Fruit fly (Drosophila melanogaster): Measurements from ENCODE around the gene nAChRalpha6.

Gene nAChRalpha6

DNA sequence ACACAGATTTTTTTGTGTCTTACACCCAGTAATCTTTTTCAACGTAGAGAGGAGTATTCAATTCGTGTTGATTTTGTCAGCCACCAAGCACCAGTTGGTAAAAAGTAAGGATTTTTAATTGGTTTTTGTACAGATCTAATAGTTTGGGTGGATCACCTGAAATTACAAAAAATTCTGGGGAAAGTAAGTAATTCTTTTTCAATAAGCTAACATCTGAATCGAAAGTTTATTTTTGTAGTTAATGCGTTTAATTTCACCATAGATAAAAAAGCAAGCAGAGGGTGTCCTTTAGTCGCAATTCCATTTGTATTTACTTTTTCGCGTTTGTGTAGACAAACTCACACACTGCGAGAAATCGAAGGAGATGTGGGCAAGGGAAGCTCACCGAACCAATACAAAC, 131.2 kb downstream of the nAChRalpha6 start:
- TF ChIP-seq cic (GFP tag; optimal IDR thresholded peaks at IDR 0.05) (no peak), tj (GFP tag; optimal IDR thresholded peaks at IDR 0.05) (no peak), cnc (optimal IDR thresholded peaks at IDR 0.05) (no peak), bab1 (GFP tag; optimal IDR thresholded peaks at IDR 0.05) (no peak), Crg-1 (GFP tag; optimal IDR thresholded peaks at IDR 0.05) (no peak), CG7101 (tag; optimal IDR thresholded peaks at IDR 0.05) (no peak), CG14711 (tag; optimal IDR thresholded peaks at IDR 0.05) (no peak), CG12768 (GFP tag; optimal IDR thresholded peaks at IDR 0.05) (peak; percentile 50), CG11617 (GFP tag; optimal IDR thresholded peaks at IDR 0.05) (no peak), Clk (GFP tag; optimal IDR thresholded peaks at IDR 0.05) (no peak), CG5204 (GFP tag; optimal IDR thresholded peaks at IDR 0.05) (peak; percentile 56), ovo (GFP tag; optimal IDR thresholded peaks at IDR 0.05) (no peak), toe (GFP tag; optimal IDR thresholded peaks at IDR 0.05) (no peak), CG33017 (tag; optimal IDR thresholded peaks at IDR 0.05) (no peak), kay (GFP tag; ENCODE audit: borderline replicate concordance) (no peak), CG7045 (GFP tag; optimal IDR thresholded peaks at IDR 0.05) (peak; percentile 63), pad (GFP tag; optimal IDR thresholded peaks at IDR 0.05) (no peak), Mnt (GFP tag; optimal IDR thresholded peaks at IDR 0.05) (no peak), Hr96 (GFP tag; optimal IDR thresholded peaks at IDR 0.05) (peak; percentile 32), CG1620 (GFP tag; optimal IDR thresholded peaks at IDR 0.05) (no peak)

DNA sequence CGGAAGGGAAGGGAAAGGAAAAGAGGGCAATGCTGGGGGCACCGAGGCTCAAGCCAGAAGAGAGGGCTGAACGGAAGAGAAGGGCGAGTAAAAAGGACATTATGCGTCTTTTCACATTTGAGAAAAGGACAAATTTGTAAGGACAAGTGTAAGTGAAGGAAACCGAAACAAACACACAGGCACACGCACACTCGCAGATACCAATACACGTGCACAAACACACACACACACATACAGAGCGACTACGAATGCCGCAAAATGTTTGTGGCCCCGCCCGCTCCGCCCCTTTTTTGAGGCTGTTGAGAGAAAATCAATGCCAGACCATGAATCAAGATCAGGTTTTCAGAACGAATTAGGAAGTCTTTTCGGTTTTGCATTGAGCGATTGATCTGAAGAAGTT, 132.7 kb downstream of the nAChRalpha6 start:
- TF ChIP-seq kay (GFP tag; ENCODE audit: borderline replicate concordance), result no peak
- no peak for TF ChIP-seq CG5204 (GFP tag; optimal IDR thresholded peaks at IDR 0.05)
- TF ChIP-seq Clk (GFP tag; optimal IDR thresholded peaks at IDR 0.05), result no peak
- no peak for TF ChIP-seq Hr96 (GFP tag; optimal IDR thresholded peaks at IDR 0.05)
- TF ChIP-seq Crg-1 (GFP tag; optimal IDR thresholded peaks at IDR 0.05), result no peak

DNA sequence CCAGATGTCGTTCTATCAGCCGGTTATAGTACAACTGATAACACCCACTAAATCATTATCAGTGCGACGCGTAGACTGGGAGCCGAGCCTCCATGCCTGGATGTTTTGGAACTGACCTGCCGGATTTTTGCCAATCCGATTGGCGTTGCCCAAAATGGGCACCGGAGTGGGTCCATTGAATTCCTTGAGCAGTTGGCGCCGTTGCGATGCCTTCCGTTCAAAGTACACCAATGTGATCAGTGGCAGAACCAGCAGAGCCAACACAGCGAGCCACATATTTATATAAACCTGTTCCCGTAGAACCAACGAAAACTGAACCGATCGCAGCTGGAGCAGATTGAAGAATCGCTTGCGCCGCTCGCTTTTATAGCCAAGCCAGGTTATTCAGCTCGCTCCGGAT, 136.3 kb downstream of the nAChRalpha6 start, which contains the start of gene Cyp4e3:
Cyp4e3 (minus strand) TSS at position 327 of the 400 bp plus-strand sequence.
- TF ChIP-seq CG7045 (GFP tag; optimal IDR thresholded peaks at IDR 0.05), result no peak
- TF ChIP-seq CG12768 (GFP tag; optimal IDR thresholded peaks at IDR 0.05), result no peak
- TF ChIP-seq toe (GFP tag; optimal IDR thresholded peaks at IDR 0.05), result no peak
- TF ChIP-seq Crg-1 (GFP tag; optimal IDR thresholded peaks at IDR 0.05), result no peak
- TF ChIP-seq cnc (optimal IDR thresholded peaks at IDR 0.05), result no peak
- no peak for TF ChIP-seq CG11617 (GFP tag; optimal IDR thresholded peaks at IDR 0.05)
- TF ChIP-seq kay (GFP tag; ENCODE audit: borderline replicate concordance), result no peak
- no peak for TF ChIP-seq CG1620 (GFP tag; optimal IDR thresholded peaks at IDR 0.05)
- no peak for TF ChIP-seq tj (GFP tag; optimal IDR thresholded peaks at IDR 0.05)
- TF ChIP-seq ovo (GFP tag; optimal IDR thresholded peaks at IDR 0.05), result no peak
- TF ChIP-seq Hr96 (GFP tag; optimal IDR thresholded peaks at IDR 0.05), result no peak

DNA sequence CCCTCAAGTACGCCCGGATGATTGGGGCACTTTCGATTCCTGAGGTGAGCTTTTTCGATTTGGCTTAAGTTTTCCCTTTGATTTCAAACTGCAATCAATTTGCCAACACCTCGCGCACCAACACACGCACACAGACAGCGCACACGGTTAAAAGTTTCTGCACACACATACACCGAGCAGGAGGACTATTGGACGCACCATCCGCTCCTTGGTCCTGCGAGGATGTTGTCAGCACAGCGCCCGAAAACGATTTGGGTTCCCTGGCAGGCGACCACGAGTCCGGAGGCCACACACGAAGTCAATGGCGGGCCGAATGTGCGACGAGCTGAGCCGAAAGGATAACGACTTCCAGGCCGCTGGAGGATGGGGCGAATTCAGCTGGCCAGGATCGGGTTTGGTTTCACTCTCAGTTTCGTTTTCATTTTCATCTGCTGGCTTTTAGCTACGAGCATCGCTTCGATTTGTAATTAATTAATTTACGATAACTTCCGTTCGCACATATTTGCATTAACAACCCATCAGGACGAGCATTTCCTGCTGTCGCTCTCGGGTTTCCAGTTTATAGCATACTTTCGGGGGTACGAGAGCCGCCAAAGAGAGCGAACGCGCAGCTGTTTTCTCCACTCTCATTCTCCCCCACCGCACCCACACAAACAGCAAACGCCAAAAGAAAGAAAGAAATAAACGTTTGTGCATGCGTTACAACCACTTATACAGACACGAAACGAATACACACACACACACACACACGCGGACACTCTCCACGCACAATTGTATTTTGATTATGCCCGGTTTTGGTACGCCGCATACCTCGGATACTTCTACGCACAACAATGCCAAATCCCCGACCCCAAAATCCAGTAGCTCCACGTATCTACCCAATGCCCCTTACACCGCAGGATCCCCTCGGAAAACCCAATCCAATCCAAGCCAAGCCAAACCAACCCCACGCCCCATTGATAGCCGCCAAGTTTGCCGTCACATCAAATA, 139.5 kb downstream of the nAChRalpha6 start, which contains the start of gene Nckx30C:
Nckx30C (minus strand) TSS at position 260 of the 990 bp plus-strand sequence.
- TF ChIP-seq tj (GFP tag; optimal IDR thresholded peaks at IDR 0.05), result no peak
- no peak for TF ChIP-seq cnc (optimal IDR thresholded peaks at IDR 0.05)
- TF ChIP-seq CG14711 (tag; optimal IDR thresholded peaks at IDR 0.05), result no peak
- TF ChIP-seq ovo (GFP tag; optimal IDR thresholded peaks at IDR 0.05), result no peak
- TF ChIP-seq CG1620 (GFP tag; optimal IDR thresholded peaks at IDR 0.05), result no peak
- no peak for TF ChIP-seq Mnt (GFP tag; optimal IDR thresholded peaks at IDR 0.05)
- TF ChIP-seq CG7101 (tag; optimal IDR thresholded peaks at IDR 0.05), result no peak
- no peak for TF ChIP-seq CG5204 (GFP tag; optimal IDR thresholded peaks at IDR 0.05)
- TF ChIP-seq kay (GFP tag; ENCODE audit: borderline replicate concordance), result no peak
- no peak for TF ChIP-seq CG11617 (GFP tag; optimal IDR thresholded peaks at IDR 0.05)
- no peak for TF ChIP-seq Hr96 (GFP tag; optimal IDR thresholded peaks at IDR 0.05)
- TF ChIP-seq bab1 (GFP tag; optimal IDR thresholded peaks at IDR 0.05), result no peak
- no peak for TF ChIP-seq CG7045 (GFP tag; optimal IDR thresholded peaks at IDR 0.05)
- TF ChIP-seq CG33017 (tag; optimal IDR thresholded peaks at IDR 0.05), result no peak
- TF ChIP-seq Crg-1 (GFP tag; optimal IDR thresholded peaks at IDR 0.05), result no peak
- TF ChIP-seq cic (GFP tag; optimal IDR thresholded peaks at IDR 0.05), result no peak

DNA sequence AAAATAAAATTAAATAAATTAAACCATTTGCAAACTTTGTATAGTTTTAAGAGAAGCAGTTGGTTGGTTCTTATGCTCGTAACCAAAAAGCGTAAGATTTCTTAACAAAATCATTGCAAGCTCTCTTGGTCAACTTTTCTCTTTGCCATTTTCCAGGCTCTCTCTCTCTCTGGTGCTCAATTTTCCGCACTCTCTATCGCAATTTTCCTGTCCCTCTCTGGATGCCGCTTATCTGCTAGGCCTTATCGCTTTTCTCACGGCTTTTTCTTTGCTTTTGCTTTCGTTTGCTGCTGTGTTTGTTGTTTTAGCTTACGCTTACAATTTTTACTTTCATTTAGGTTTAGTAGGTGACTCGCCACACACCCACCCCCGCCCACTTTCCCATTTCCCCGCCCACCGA, 141.4 kb downstream of the nAChRalpha6 start:
- TF ChIP-seq kay (GFP tag; ENCODE audit: borderline replicate concordance) (no peak), CG11617 (GFP tag; optimal IDR thresholded peaks at IDR 0.05) (no peak), ovo (GFP tag; optimal IDR thresholded peaks at IDR 0.05) (no peak), Crg-1 (GFP tag; optimal IDR thresholded peaks at IDR 0.05) (no peak), CG7101 (tag; optimal IDR thresholded peaks at IDR 0.05) (no peak), pad (GFP tag; optimal IDR thresholded peaks at IDR 0.05) (no peak), CG7045 (GFP tag; optimal IDR thresholded peaks at IDR 0.05) (no peak), Clk (GFP tag; optimal IDR thresholded peaks at IDR 0.05) (no peak), CG1620 (GFP tag; optimal IDR thresholded peaks at IDR 0.05) (no peak), CG5204 (GFP tag; optimal IDR thresholded peaks at IDR 0.05) (no peak)

DNA sequence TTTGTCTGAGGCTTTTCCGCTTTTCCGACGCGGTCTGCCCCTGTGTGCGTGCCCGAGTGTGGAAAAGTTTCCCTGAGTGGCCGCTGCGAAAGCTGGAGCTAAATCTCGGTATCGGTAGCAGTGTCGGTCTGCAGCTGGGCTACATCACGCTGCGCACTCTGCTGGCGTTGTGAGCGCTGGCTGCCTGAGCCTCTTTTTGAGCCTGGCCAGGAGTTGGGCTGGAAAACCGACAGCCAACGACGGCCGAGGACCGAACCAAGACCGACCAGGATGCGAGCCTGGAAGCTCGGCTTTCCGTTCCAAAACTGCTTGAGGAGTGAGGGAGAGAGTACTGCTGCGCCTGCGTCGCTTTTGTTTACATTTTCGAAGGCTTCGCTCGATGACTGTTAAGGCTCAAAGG, 142.2 kb downstream of the nAChRalpha6 start:
- TF ChIP-seq Hr96 (GFP tag; optimal IDR thresholded peaks at IDR 0.05), result no peak

Measured in whole organism, adult.